Worm (Caenorhabditis elegans) whole organism, L1 larva: ENCODE measurements around the gene T04G9.7.

Experiments
- C04F5.9 ChIP-seq: sonication (generic microtip); optimal IDR thresholded peaks from 2 replicates; lab custom pipeline; 2016; ENCODE audit warnings: missing genetic modification characterization, missing compliant biosample characterization
- C16A3.4 ChIP-seq: fragments of 150-350 bp; optimal IDR thresholded peaks from 2 replicates; lab custom pipeline; 2014; ENCODE audit warnings: missing biosample characterization, missing genetic modification characterization
- C34B4.2 ChIP-seq: sonication (generic microtip); optimal IDR thresholded peaks from 2 replicates; lab custom pipeline; 2017; ENCODE audit warnings: mild to moderate bottlenecking, missing genetic modification characterization, missing compliant biosample characterization
- Y116A8C.19 ChIP-seq: sonication (generic microtip); optimal IDR thresholded peaks from 2 replicates; lab custom pipeline; 2016; ENCODE audit warnings: missing compliant biosample characterization, missing genetic modification characterization, borderline replicate concordance
- ama-1 ChIP-seq: fragments of 150-350 bp; optimal IDR thresholded peaks from 2 replicates; lab custom pipeline; 2014
- blmp-1 ChIP-seq: fragments of 150-350 bp; optimal IDR thresholded peaks from 2 replicates; lab custom pipeline; 2014; ENCODE audit warnings: missing biosample characterization, missing genetic modification characterization
- ceh-8 ChIP-seq: fragments of 200-800 bp; sonication (Bioruptor generic); optimal IDR thresholded peaks from 2 replicates; lab custom pipeline; 2018; ENCODE audit warnings: mild to moderate bottlenecking, missing genetic modification characterization, moderate library complexity, missing compliant biosample characterization
- ceh-82 ChIP-seq, 3 experiments: fragments of 150-350 bp in 1 of 3; sonication (generic microtip) in 2 of 3; optimal IDR thresholded peaks; 2 replicates each; lab custom pipeline; 2014 to 2017; ENCODE audit warnings: missing biosample characterization in 3 of 3, missing genetic modification characterization in 3 of 3
- ces-1 ChIP-seq: fragments of 150-350 bp; optimal IDR thresholded peaks from 2 replicates; lab custom pipeline; 2014; ENCODE audit warnings: missing biosample characterization, missing genetic modification reagents, missing genetic modification characterization
- efl-1 ChIP-seq, 4 experiments: fragments of 150-350 bp; optimal IDR thresholded peaks in 3 of 4; peaks in 1 of 4; 1 replicate in 1 of 4; 2 replicates in 3 of 4; lab custom pipeline; 2014; ENCODE audit warnings: missing biosample characterization in 2 of 4, missing genetic modification characterization in 2 of 4, missing genetic modification reagents in 2 of 4
- elt-2 ChIP-seq: sonication (generic microtip); optimal IDR thresholded peaks from 2 replicates; lab custom pipeline; 2016; ENCODE audit warnings: missing genetic modification characterization, mild to moderate bottlenecking, inconsistent platforms, missing compliant biosample characterization, missing genetic modification reagents
- fkh-10 ChIP-seq: sonication (generic microtip); optimal IDR thresholded peaks from 2 replicates; lab custom pipeline; 2017; ENCODE audit warnings: missing biosample characterization, missing genetic modification reagents, missing genetic modification characterization
- hlh-4 ChIP-seq: sonication (generic microtip); optimal IDR thresholded peaks from 2 replicates; lab custom pipeline; 2016; ENCODE audit warnings: mild to moderate bottlenecking, missing genetic modification characterization, missing compliant biosample characterization
- irx-1 ChIP-seq: sonication (generic microtip); optimal IDR thresholded peaks from 2 replicates; lab custom pipeline; 2016; ENCODE audit warnings: missing genetic modification characterization, missing compliant biosample characterization
- jun-1 ChIP-seq: fragments of 150-350 bp; optimal IDR thresholded peaks from 2 replicates; lab custom pipeline; 2014; ENCODE audit warnings: missing biosample characterization, missing genetic modification reagents, missing genetic modification characterization
- lin-14 ChIP-seq: fragments of 200-800 bp; sonication (Bioruptor generic); optimal IDR thresholded peaks from 2 replicates; lab custom pipeline; 2018; ENCODE audit warnings: mild to moderate bottlenecking, missing genetic modification characterization, moderate library complexity, missing compliant biosample characterization
- lin-15B ChIP-seq: fragments of 150-350 bp; sonication (generic microtip); optimal IDR thresholded peaks from 3 replicates; lab custom pipeline; 2014; ENCODE audit warnings: missing biosample characterization, missing genetic modification characterization
- lin-39 ChIP-seq: fragments of 150-350 bp; optimal IDR thresholded peaks from 2 replicates; lab custom pipeline; 2014; ENCODE audit warnings: missing biosample characterization, missing genetic modification reagents, missing genetic modification characterization
- mab-9 ChIP-seq: fragments of 200-800 bp; sonication (Bioruptor generic); IDR thresholded peaks from 2 replicates; pipeline ENCODE4 v1.3.6; 2022; ENCODE audit warnings: missing genetic modification reagents, missing genetic modification characterization, missing compliant biosample characterization
- nhr-19 ChIP-seq: fragments of 200-800 bp; sonication (Bioruptor generic); conservative IDR thresholded peaks from 2 replicates; pipeline ENCODE4 v1.3.6; 2022; ENCODE audit warnings: missing genetic modification characterization, missing compliant biosample characterization
- nhr-20 ChIP-seq: sonication (generic microtip); optimal IDR thresholded peaks from 2 replicates; lab custom pipeline; 2016; ENCODE audit warnings: mild to moderate bottlenecking, missing genetic modification characterization, missing compliant biosample characterization
- nhr-85 ChIP-seq: sonication (generic microtip); peaks from one replicate; lab custom pipeline; 2016; ENCODE audit warnings: missing genetic modification characterization, inconsistent platforms, missing compliant biosample characterization
- pqm-1 ChIP-seq: sonication (generic microtip); optimal IDR thresholded peaks from 3 replicates; lab custom pipeline; 2017; ENCODE audit warnings: missing biosample characterization, missing genetic modification characterization
- tbx-2 ChIP-seq: sonication (generic microtip); optimal IDR thresholded peaks from 2 replicates; lab custom pipeline; 2016; ENCODE audit warnings: missing genetic modification characterization, missing compliant biosample characterization
- unc-130 ChIP-seq: fragments of 150-350 bp; optimal IDR thresholded peaks from 2 replicates; lab custom pipeline; 2017; ENCODE audit warnings: missing biosample characterization, missing genetic modification characterization, inconsistent platforms
- unc-62 ChIP-seq: fragments of 150-350 bp; optimal IDR thresholded peaks from 2 replicates; lab custom pipeline; 2014; ENCODE audit warnings: missing biosample characterization, missing genetic modification reagents, missing genetic modification characterization
- unc-98 ChIP-seq: fragments of 200-800 bp; sonication (Bioruptor generic); IDR thresholded peaks from 2 replicates; pipeline ENCODE4 v1.3.6; 2022; ENCODE audit warnings: missing genetic modification characterization, missing compliant biosample characterization
- zag-1 ChIP-seq: fragments of 150-350 bp; optimal IDR thresholded peaks from 2 replicates; lab custom pipeline; 2014; ENCODE audit warnings: missing biosample characterization, missing genetic modification characterization

The T04G9.7 gene

DNA sequence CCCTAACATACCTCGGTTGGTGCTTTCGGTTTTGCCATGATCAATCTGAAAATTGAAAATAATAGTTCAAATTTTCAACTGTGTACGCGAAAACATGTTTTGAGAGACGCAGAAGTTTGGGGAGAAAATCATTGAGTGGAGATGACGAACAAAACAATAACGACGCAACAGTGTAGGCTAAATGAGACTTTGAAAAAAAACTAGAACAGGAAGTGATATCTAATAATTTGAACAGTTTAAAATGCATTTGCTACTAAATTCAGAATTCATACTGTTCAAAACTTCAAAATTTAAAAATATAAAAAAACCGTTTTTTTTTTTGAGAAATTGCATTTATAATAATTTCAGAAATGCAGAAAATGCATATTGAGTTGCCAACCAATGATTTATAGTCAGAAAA, 42.4 kb downstream of the T04G9.7 start, which contains the start of gene F25E2.3:
F25E2.3 (minus strand) TSS at position 101 of the 400 bp plus-strand sequence.
- TF ChIP-seq C04F5.9 (tag; lab: Kevin White, UChicago) (no peak), lin-14 (GFP tag; lab: Kevin White, UChicago) (no peak), ama-1 (lab: Kevin White, UChicago) (no peak), C16A3.4 (tag; lab: Kevin White, UChicago) (no peak), ces-1 (GFP tag; lab: Kevin White, UChicago) (no peak), unc-62 (GFP tag; lab: Kevin White, UChicago) (no peak), unc-98 (GFP tag; lab: Robert Waterston, UW) (no peak), C34B4.2 (tag; lab: Kevin White, UChicago) (no peak), irx-1 (tag; lab: Kevin White, UChicago) (no peak)

DNA sequence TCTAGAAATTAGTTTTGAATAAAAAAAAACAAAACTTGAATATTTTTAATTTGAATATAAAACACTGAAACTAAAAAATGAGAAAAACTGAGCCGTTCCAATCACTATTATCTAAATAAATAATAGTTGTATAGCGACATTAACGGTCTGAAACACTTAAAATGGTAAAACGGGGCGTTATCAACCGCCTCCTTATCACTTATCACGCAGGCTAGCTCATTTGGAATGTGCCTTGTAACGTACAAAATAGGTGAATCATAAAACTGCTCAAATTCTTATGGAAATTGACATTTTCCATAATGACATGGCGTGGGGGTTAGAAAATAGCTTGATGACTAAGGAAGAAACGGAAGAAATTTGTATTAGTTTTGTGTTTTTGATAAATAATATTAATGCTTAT, 45.3 kb downstream of the T04G9.7 start, which contains the start of gene ifd-2:
ifd-2 (minus strand) TSS at position 1 of the 400 bp plus-strand sequence.
- TF ChIP-seq hlh-4 (no peak), pqm-1 (no peak), efl-1 (optimal IDR thresholded peaks at IDR 0.05; lab: Kevin White, UChicago) (no peak), efl-1 (GFP tag; optimal IDR thresholded peaks at IDR 0.05 in 1 of 2; lab: Kevin White, UChicago) (peak in 1 of 2 experiments; percentile 7), nhr-20 (tag; lab: Kevin White, UChicago) (no peak), nhr-85 (no peak), unc-130 (tag; lab: Kevin White, UChicago) (no peak), elt-2 (tag; lab: Kevin White, UChicago) (peak; percentile 51)

ce11 chrX:817984-818383, 47.3 kb downstream of the T04G9.7 start:
- TF ChIP-seq lin-15B (tag; lab: Kevin White, UChicago) = no peak
- TF ChIP-seq unc-98 (GFP tag; lab: Robert Waterston, UW) = no peak
- TF ChIP-seq irx-1 (tag; lab: Kevin White, UChicago) = no peak
- TF ChIP-seq ceh-82 (tag; optimal IDR thresholded peaks at IDR 0.05; lab: Kevin White, UChicago) = no peak
- TF ChIP-seq Y116A8C.19 (tag; lab: Kevin White, UChicago) = no peak
- TF ChIP-seq blmp-1 = no peak
- no peak for TF ChIP-seq nhr-19 (GFP tag; lab: Robert Waterston, UW)
- TF ChIP-seq ceh-8 = no peak
- TF ChIP-seq jun-1 (tag; lab: Kevin White, UChicago) = no peak
- TF ChIP-seq lin-39 (tag; lab: Kevin White, UChicago) = no peak
- no peak for TF ChIP-seq mab-9 (GFP tag; lab: Robert Waterston, UW)
- TF ChIP-seq fkh-10 = no peak
- TF ChIP-seq zag-1 (tag; lab: Kevin White, UChicago) = no peak
- no peak for TF ChIP-seq tbx-2 (tag; lab: Kevin White, UChicago)
